Worm (Caenorhabditis elegans) whole organism, L2 larva: ENCODE measurements around the gene fbxa-18.

ENCODE experiments used
- ceh-16 ChIP-seq: fragments of 150-350 bp; optimal IDR thresholded peaks from 2 replicates; lab custom pipeline; 2014; ENCODE audit warnings: missing biosample characterization, missing genetic modification characterization
- crh-2 ChIP-seq: sonication (generic microtip); optimal IDR thresholded peaks from 2 replicates; lab custom pipeline; 2017; ENCODE audit warnings: missing biosample characterization, missing genetic modification characterization
- egl-27 ChIP-seq: sonication (generic microtip); optimal IDR thresholded peaks from 3 replicates; lab custom pipeline; 2017; ENCODE audit warnings: missing biosample characterization, missing genetic modification reagents, missing genetic modification characterization
- mab-5 ChIP-seq: fragments of 150-350 bp; optimal IDR thresholded peaks from 2 replicates; lab custom pipeline; 2014; ENCODE audit warnings: missing biosample characterization, missing genetic modification characterization
- nhr-23 ChIP-seq: fragments of 150-350 bp; optimal IDR thresholded peaks from 2 replicates; lab custom pipeline; 2014; ENCODE audit warnings: missing biosample characterization, missing genetic modification reagents, missing genetic modification characterization

DNA sequence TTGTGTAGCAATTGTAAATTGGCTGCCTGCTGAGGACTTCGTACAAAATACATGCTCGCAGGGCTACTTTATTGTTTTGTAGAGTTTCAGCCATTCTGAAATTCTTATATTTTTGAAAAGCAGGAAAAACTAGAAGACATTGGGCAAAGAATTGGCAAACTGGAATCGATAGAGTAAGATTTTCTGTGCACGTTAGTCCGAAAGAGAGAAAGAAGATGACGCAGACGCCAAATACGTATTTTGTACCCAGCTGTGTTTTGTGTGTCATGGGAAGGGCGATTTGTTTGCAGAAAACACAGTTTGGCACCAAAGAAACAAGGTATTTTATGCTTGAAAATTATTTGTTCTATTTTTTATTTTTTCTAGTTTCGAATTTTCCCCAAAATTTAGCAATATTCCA, 15.1 kb upstream of the fbxa-18 start, which contains the start of gene fbxa-143:
- TF ChIP-seq egl-27 (tag; lab: Kevin White, UChicago) (no peak), crh-2 (no peak), mab-5 (tag; lab: Kevin White, UChicago) (no peak), ceh-16 (no peak), nhr-23 (no peak)
